Fruit fly (Drosophila melanogaster): ENCODE results near the gene Lip1.

Lip1 gene

DNA sequence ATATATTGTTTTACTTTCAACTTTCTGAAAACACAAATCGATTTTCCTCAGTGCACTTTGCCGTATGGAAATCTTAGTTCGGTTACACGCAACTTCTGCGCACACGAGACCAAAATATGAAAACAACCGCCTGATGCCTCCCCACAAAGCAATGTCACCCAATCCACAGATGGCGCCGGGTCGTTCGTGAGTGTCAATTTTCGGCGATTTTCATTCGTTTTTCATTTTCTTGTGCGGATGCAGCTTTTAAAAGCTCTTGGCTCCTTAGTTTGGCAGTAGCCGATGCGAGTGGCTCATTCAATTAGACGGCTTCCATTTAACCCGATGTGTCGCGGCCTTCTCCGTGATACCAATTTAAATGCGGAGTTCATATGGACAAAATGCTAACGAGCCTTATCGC lies 22.6 kb upstream of the Lip1 start, which contains the start of gene CG6431:
TSS of gene CG6431 (plus strand) at position 301 of the 400 bp plus-strand sequence.
- TF ChIP-seq CG10669 (GFP tag; optimal IDR thresholded peaks at IDR 0.05) (no peak), topi (GFP tag; optimal IDR thresholded peaks at IDR 0.05) (no peak), Ets96B (tag; optimal IDR thresholded peaks at IDR 0.05) (no peak), CG9139 (GFP tag; optimal IDR thresholded peaks at IDR 0.05) (no peak), CG7368 (GFP tag; optimal IDR thresholded peaks at IDR 0.05) (no peak), fd59A (GFP tag; optimal IDR thresholded peaks at IDR 0.05) (no peak), Eip75B (GFP tag; optimal IDR thresholded peaks at IDR 0.05) (no peak), Met (GFP tag; optimal IDR thresholded peaks at IDR 0.05) (no peak), CG6792 (GFP tag; optimal IDR thresholded peaks at IDR 0.05) (no peak)

DNA sequence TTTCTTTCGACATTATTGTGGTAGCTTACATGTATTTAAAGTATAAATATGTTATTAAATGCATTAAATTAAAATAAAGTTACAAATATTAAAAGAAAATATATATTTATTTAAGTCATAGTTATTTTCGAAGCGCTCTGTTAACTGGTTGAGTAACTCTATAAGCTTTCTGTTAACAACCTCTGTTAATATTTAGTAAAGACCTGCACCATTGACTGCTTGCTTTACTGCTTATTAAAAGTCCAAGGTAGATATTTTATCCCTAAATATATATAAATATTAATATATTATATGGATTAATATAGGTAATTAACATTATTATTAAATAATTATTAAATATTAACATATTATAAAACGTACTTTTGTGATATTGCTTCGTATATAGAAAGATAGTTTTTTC lies 20.2 kb upstream of the Lip1 start:
- no peak for TF ChIP-seq Hr38 (GFP tag; optimal IDR thresholded peaks at IDR 0.05)
- TF ChIP-seq CG3919 (GFP tag; optimal IDR thresholded peaks at IDR 0.05), result no peak
- no peak for TF ChIP-seq svp (GFP tag)
- TF ChIP-seq esn (GFP tag; optimal IDR thresholded peaks at IDR 0.05), result no peak
- TF ChIP-seq cyc (GFP tag; optimal IDR thresholded peaks at IDR 0.05), result no peak
- no peak for TF ChIP-seq Ets96B (tag; optimal IDR thresholded peaks at IDR 0.05)
- TF ChIP-seq dac (GFP tag; optimal IDR thresholded peaks at IDR 0.05), result no peak
- no peak for TF ChIP-seq CG8632 (GFP tag; optimal IDR thresholded peaks at IDR 0.05)
- TF ChIP-seq Ets21C (GFP tag; optimal IDR thresholded peaks at IDR 0.05), result no peak

DNA sequence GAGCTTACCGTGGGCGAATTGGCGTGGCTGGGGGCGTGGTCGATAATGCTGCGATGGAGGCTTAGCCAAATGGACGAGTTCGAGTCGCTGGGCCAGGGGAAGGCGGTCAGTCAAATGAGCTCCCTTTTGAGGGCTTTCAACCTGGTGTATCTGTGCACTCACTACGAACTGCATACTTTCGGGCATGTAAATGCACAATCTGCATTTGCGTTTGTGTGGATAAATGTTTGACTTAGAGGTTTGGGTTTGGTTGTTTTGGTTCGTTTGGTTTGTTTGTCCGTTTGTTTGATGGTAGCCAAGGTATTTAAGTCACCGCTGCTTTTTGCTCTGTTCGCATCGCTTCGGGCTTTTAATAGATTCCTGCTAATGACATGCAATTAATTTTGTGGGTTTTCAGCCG lies 9.9 kb upstream of the Lip1 start:
- TF ChIP-seq CG6808 (GFP tag; optimal IDR thresholded peaks at IDR 0.05), result no peak
- no peak for TF ChIP-seq CG10669 (GFP tag; optimal IDR thresholded peaks at IDR 0.05)
- TF ChIP-seq CG3032 (tag; optimal IDR thresholded peaks at IDR 0.05), result no peak
- no peak for TF ChIP-seq CG15336 (GFP tag; IDR thresholded peaks at IDR 0.05)
- TF ChIP-seq dsx (GFP tag; optimal IDR thresholded peaks at IDR 0.05; ENCODE audit: poor library complexity, severe bottlenecking), result no peak
- no peak for TF ChIP-seq Blimp-1 (GFP tag; optimal IDR thresholded peaks at IDR 0.05)
- no peak for TF ChIP-seq CG3919 (GFP tag; optimal IDR thresholded peaks at IDR 0.05)
- TF ChIP-seq vri (GFP tag; optimal IDR thresholded peaks at IDR 0.05), result no peak
- no peak for TF ChIP-seq Ets21C (GFP tag; optimal IDR thresholded peaks at IDR 0.05)
- TF ChIP-seq Eip93F (GFP tag; optimal IDR thresholded peaks at IDR 0.05), result no peak
- no peak for TF ChIP-seq esn (GFP tag; optimal IDR thresholded peaks at IDR 0.05)
- no peak for TF ChIP-seq CG9139 (GFP tag; optimal IDR thresholded peaks at IDR 0.05)
- no peak for TF ChIP-seq CG7368 (GFP tag; optimal IDR thresholded peaks at IDR 0.05)
- no peak for TF ChIP-seq CG11762 (GFP tag; optimal IDR thresholded peaks at IDR 0.05; ENCODE audit: insufficient read depth)
- no peak for TF ChIP-seq CG6163 (GFP tag; IDR thresholded peaks at IDR 0.05)
- no peak for TF ChIP-seq dac (GFP tag; optimal IDR thresholded peaks at IDR 0.05)
- no peak for TF ChIP-seq Met (GFP tag; optimal IDR thresholded peaks at IDR 0.05)
- no peak for TF ChIP-seq CG10631 (GFP tag; optimal IDR thresholded peaks at IDR 0.05)
- no peak for TF ChIP-seq CG6792 (GFP tag; optimal IDR thresholded peaks at IDR 0.05)

DNA sequence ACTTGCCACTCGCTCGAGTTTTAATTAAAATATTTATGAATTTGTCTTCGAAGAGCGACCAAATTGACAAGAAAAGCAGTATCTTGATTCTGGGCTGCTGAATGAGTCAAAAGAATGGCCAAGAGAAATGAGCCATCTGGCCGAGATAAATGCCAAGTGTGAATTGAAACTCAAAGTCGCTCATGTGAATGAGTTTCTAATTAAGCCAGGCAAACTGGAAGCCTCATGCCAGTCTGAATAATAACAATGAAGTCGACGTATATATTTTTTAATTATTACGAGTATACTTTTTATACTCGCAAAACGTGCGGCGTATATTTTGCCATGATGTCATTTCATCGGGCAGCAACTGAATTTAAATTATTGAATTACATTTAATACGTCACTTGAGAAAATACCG lies 8.0 kb upstream of the Lip1 start, which contains the start of gene Lip2:
TSS of gene Lip2 (minus strand) at position 101 of the 400 bp plus-strand sequence.
- TF ChIP-seq CG16779 (tag; optimal IDR thresholded peaks at IDR 0.05), result no peak
- TF ChIP-seq CG6808 (GFP tag; optimal IDR thresholded peaks at IDR 0.05), result no peak
- no peak for TF ChIP-seq Gug (GFP tag; IDR thresholded peaks at IDR 0.05)
- no peak for TF ChIP-seq ss (GFP tag; optimal IDR thresholded peaks at IDR 0.05)
- TF ChIP-seq eg (GFP tag; IDR thresholded peaks at IDR 0.05), result no peak
- TF ChIP-seq Sox14 (GFP tag; optimal IDR thresholded peaks at IDR 0.05), result no peak
- TF ChIP-seq CG10669 (GFP tag; optimal IDR thresholded peaks at IDR 0.05), result no peak
- no peak for TF ChIP-seq esn (GFP tag; optimal IDR thresholded peaks at IDR 0.05)
- no peak for TF ChIP-seq Eip93F (GFP tag; optimal IDR thresholded peaks at IDR 0.05)

DNA sequence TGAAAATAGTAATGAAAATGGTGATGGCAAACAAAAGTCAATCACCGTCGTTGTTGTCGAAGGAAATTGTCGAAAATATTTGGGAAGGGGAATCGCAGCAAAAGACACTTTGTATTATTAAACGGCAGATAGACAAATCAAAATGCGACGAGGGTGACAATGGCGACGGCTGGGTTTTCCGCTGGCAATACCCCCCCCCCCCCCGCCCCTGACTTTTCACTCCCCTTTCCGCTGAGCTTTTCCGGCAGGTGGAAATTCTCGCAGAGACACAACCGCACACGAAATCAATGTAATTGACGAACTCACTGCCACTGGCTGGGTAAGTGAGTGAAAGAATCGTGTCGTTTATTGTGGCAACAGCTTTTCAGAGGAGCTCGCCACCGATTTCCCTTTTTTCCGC lies 6.7 kb upstream of the Lip1 start:
- TF ChIP-seq svp (GFP tag), result no peak
- TF ChIP-seq Eip93F (GFP tag; optimal IDR thresholded peaks at IDR 0.05), result no peak
- no peak for TF ChIP-seq CG15336 (GFP tag; IDR thresholded peaks at IDR 0.05)
- TF ChIP-seq CG3919 (GFP tag; optimal IDR thresholded peaks at IDR 0.05), result no peak
- TF ChIP-seq CG4318 (GFP tag; optimal IDR thresholded peaks at IDR 0.05), result no peak
- TF ChIP-seq CG16779 (tag; optimal IDR thresholded peaks at IDR 0.05), result no peak
- no peak for TF ChIP-seq Sox14 (GFP tag; optimal IDR thresholded peaks at IDR 0.05)
- TF ChIP-seq CG6854 (GFP tag; optimal IDR thresholded peaks at IDR 0.05), result no peak
- TF ChIP-seq Hr39 (GFP tag; optimal IDR thresholded peaks at IDR 0.05), result no peak
- no peak for TF ChIP-seq CG8319 (GFP tag; optimal IDR thresholded peaks at IDR 0.05)
